Worm (Caenorhabditis elegans) whole organism, early embryonic: ENCODE measurements around the gene nhr-257.
A peak's percentile ranks its signal among the peaks of the same experiment; 100 is the strongest.

Experiments
- B0310.2 ChIP-seq: sonication (generic microtip); optimal IDR thresholded peaks from 2 replicates; lab custom pipeline; 2016; ENCODE audit warnings: mild to moderate bottlenecking, missing genetic modification characterization, missing compliant biosample characterization
- F13C5.2 ChIP-seq: sonication (generic microtip); optimal IDR thresholded peaks from 2 replicates; lab custom pipeline; 2017; ENCODE audit warnings: mild to moderate bottlenecking, missing genetic modification characterization, inconsistent platforms, missing compliant biosample characterization
- aly-1 ChIP-seq: sonication (generic microtip); optimal IDR thresholded peaks from 2 replicates; lab custom pipeline; 2016; ENCODE audit warnings: missing genetic modification characterization, missing compliant biosample characterization
- ama-1 ChIP-seq: fragments of 150-350 bp; optimal IDR thresholded peaks from 2 replicates; lab custom pipeline; 2014
- ceh-13 ChIP-seq: fragments of 200-800 bp; sonication (Bioruptor generic); optimal IDR thresholded peaks from 2 replicates; lab custom pipeline; 2018; ENCODE audit warnings: mild to moderate bottlenecking, missing genetic modification characterization, missing compliant biosample characterization
- ceh-36 ChIP-seq: sonication (generic microtip); optimal IDR thresholded peaks from 2 replicates; lab custom pipeline; 2016; ENCODE audit warnings: missing genetic modification characterization, inconsistent platforms, missing compliant biosample characterization
- ets-7 ChIP-seq: sonication (generic microtip); optimal IDR thresholded peaks from 2 replicates; lab custom pipeline; 2016; ENCODE audit warnings: missing genotype, missing genetic modification characterization, missing compliant biosample characterization
- flt-1 ChIP-seq: fragments of 200-800 bp; sonication (Bioruptor generic); IDR thresholded peaks from 2 replicates; pipeline ENCODE4 v1.3.6; 2022; ENCODE audit warnings: missing genetic modification characterization, missing compliant biosample characterization
- hmbx-1 ChIP-seq: sonication (generic microtip); optimal IDR thresholded peaks from 2 replicates; lab custom pipeline; 2016; ENCODE audit warnings: mild to moderate bottlenecking, missing genetic modification characterization, missing compliant biosample characterization
- hmg-4 ChIP-seq: fragments of 200-800 bp; sonication (Bioruptor generic); optimal IDR thresholded peaks from 2 replicates; lab custom pipeline; 2018; ENCODE audit warnings: mild to moderate bottlenecking, missing genetic modification characterization, missing compliant biosample characterization
- hnd-1 ChIP-seq: sonication (generic microtip); optimal IDR thresholded peaks from 2 replicates; lab custom pipeline; 2016; ENCODE audit warnings: missing genetic modification characterization, missing compliant biosample characterization
- pes-1 ChIP-seq: fragments of 200-800 bp; sonication (Bioruptor generic); IDR thresholded peaks from 2 replicates; pipeline ENCODE4 v1.3.6; 2022; ENCODE audit warnings: missing genetic modification reagents, missing genetic modification characterization, missing compliant biosample characterization
- scrt-1 ChIP-seq: fragments of 200-800 bp; sonication (Bioruptor generic); IDR thresholded peaks from 2 replicates; pipeline ENCODE4 v1.3.6; 2022; ENCODE audit warnings: missing genetic modification characterization, missing compliant biosample characterization
- sea-1 ChIP-seq: fragments of 200-800 bp; sonication (Bioruptor generic); conservative IDR thresholded peaks from 2 replicates; pipeline ENCODE4 v1.3.6; 2022; ENCODE audit warnings: missing genetic modification characterization, missing compliant biosample characterization
- tbx-11 ChIP-seq: fragments of 200-800 bp; sonication (Bioruptor generic); IDR thresholded peaks from 2 replicates; pipeline ENCODE4 v1.3.6; 2022; ENCODE audit warnings: missing genetic modification characterization, missing compliant biosample characterization
- tbx-37 ChIP-seq: fragments of 200-800 bp; sonication (Bioruptor generic); conservative IDR thresholded peaks from 2 replicates; pipeline ENCODE4 v1.3.6; 2022; ENCODE audit warnings: missing genetic modification reagents, missing genetic modification characterization, missing compliant biosample characterization
- tra-4 ChIP-seq: sonication (generic microtip); optimal IDR thresholded peaks from 2 replicates; lab custom pipeline; 2017; ENCODE audit warnings: missing genetic modification characterization, missing compliant biosample characterization

The nhr-257 gene

ce11 chrII:3891124-3891523 is 38.4 kb downstream of the nhr-257 start, which contains the start of gene F53C3.8:
Gene F53C3.8 (plus strand): TSS chrII:3891424.
- TF ChIP-seq ceh-36 (tag; lab: Kevin White, UChicago) (no peak), ets-7 (tag; lab: Kevin White, UChicago) (no peak), sea-1 (GFP tag; lab: Robert Waterston, UW) (no peak), ceh-13 (no peak), B0310.2 (no peak), flt-1 (GFP tag; lab: Robert Waterston, UW) (no peak), hmbx-1 (no peak), scrt-1 (GFP tag; lab: Robert Waterston, UW) (no peak)

- no peak for TF ChIP-seq hmg-4
- TF ChIP-seq tbx-11 (GFP tag; lab: Robert Waterston, UW), result no peak
- TF ChIP-seq F13C5.2 (tag; lab: Kevin White, UChicago), result no peak
- TF ChIP-seq hmbx-1, result no peak
- TF ChIP-seq hnd-1 (tag; lab: Kevin White, UChicago), result no peak
- no peak for TF ChIP-seq ceh-13
- no peak for TF ChIP-seq tra-4 (tag; lab: Kevin White, UChicago)
- TF ChIP-seq ama-1 (lab: Kevin White, UChicago), result no peak
- TF ChIP-seq pes-1 (GFP tag; lab: Robert Waterston, UW), result no peak
- no peak for TF ChIP-seq flt-1 (GFP tag; lab: Robert Waterston, UW)
- TF ChIP-seq B0310.2, result no peak
- TF ChIP-seq sea-1 (GFP tag; lab: Robert Waterston, UW), result no peak
- no peak for TF ChIP-seq ets-7 (tag; lab: Kevin White, UChicago)
- no peak for TF ChIP-seq aly-1 (tag; lab: Kevin White, UChicago)
- no peak for TF ChIP-seq ceh-36 (tag; lab: Kevin White, UChicago)
- TF ChIP-seq scrt-1 (GFP tag; lab: Robert Waterston, UW), result no peak
- TF ChIP-seq tbx-37 (GFP tag; lab: Robert Waterston, UW), result no peak
These were observed 41.2 kb downstream of the nhr-257 start for ce11 chrII:3893911-3894310.

- no peak for TF ChIP-seq ama-1 (lab: Kevin White, UChicago)
- no peak for TF ChIP-seq flt-1 (GFP tag; lab: Robert Waterston, UW)
- no peak for TF ChIP-seq hmg-4
- no peak for TF ChIP-seq B0310.2
- no peak for TF ChIP-seq ceh-13
- no peak for TF ChIP-seq ceh-36 (tag; lab: Kevin White, UChicago)
- TF ChIP-seq tbx-11 (GFP tag; lab: Robert Waterston, UW), result no peak
- TF ChIP-seq sea-1 (GFP tag; lab: Robert Waterston, UW), result no peak
- TF ChIP-seq tra-4 (tag; lab: Kevin White, UChicago), result no peak
- TF ChIP-seq tbx-37 (GFP tag; lab: Robert Waterston, UW), result no peak
- TF ChIP-seq hmbx-1, result no peak
- no peak for TF ChIP-seq pes-1 (GFP tag; lab: Robert Waterston, UW)
- no peak for TF ChIP-seq F13C5.2 (tag; lab: Kevin White, UChicago)
- TF ChIP-seq scrt-1 (GFP tag; lab: Robert Waterston, UW), result no peak
These were observed 42.0 kb downstream of the nhr-257 start, which contains the start of gene F53C3.7 for ce11 chrII:3894755-3895154. Gene F53C3.7 (plus strand): TSS chrII:3895055.

ce11 chrII:3896920-3897319 is 44.2 kb downstream of the nhr-257 start:
- TF ChIP-seq tbx-37 (GFP tag; lab: Robert Waterston, UW), result no peak
- TF ChIP-seq F13C5.2 (tag; lab: Kevin White, UChicago), result peak; percentile 25
- TF ChIP-seq hnd-1 (tag; lab: Kevin White, UChicago), result no peak

- TF ChIP-seq flt-1 (GFP tag; lab: Robert Waterston, UW) (no peak), ets-7 (tag; lab: Kevin White, UChicago) (no peak), pes-1 (GFP tag; lab: Robert Waterston, UW) (no peak), B0310.2 (no peak), tra-4 (tag; lab: Kevin White, UChicago) (no peak), tbx-11 (GFP tag; lab: Robert Waterston, UW) (no peak), hmbx-1 (no peak), scrt-1 (GFP tag; lab: Robert Waterston, UW) (no peak), sea-1 (GFP tag; lab: Robert Waterston, UW) (no peak)
These were observed 45.2 kb downstream of the nhr-257 start, which contains the start of gene F53C3.6 for ce11 chrII:3897758-3898494. Gene F53C3.6 (plus strand): TSS chrII:3898142.

DNA sequence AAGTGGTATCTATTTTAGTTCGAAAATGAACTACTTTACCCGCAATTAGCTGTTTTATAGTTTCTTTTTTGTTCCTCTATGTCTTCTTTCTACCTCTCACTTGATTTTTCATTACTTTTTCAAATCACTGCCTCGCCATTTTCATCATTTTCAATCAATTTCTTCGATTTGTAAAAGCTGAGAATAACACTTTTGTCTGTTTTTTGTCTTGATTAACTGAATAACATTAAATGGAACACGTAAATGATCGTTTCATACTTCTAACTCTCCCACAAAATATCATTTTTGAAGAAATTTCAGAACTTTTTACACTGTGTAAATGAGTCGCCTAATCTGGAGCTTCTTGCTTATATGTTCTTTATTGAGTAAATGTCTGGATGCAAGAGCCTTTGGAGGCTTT is 48.4 kb downstream of the nhr-257 start, which contains the start of gene F53C3.4:
Gene F53C3.4, plus strand, starts transcription at position 301 of the 400 bp plus-strand sequence.
- no peak for TF ChIP-seq tbx-37 (GFP tag; lab: Robert Waterston, UW)
- TF ChIP-seq aly-1 (tag; lab: Kevin White, UChicago), result no peak
- no peak for TF ChIP-seq flt-1 (GFP tag; lab: Robert Waterston, UW)
- TF ChIP-seq hmg-4, result no peak
- TF ChIP-seq ama-1 (lab: Kevin White, UChicago), result no peak
- no peak for TF ChIP-seq ceh-13
- TF ChIP-seq hnd-1 (tag; lab: Kevin White, UChicago), result no peak
- TF ChIP-seq tra-4 (tag; lab: Kevin White, UChicago), result no peak
- TF ChIP-seq F13C5.2 (tag; lab: Kevin White, UChicago), result no peak
- no peak for TF ChIP-seq B0310.2

DNA sequence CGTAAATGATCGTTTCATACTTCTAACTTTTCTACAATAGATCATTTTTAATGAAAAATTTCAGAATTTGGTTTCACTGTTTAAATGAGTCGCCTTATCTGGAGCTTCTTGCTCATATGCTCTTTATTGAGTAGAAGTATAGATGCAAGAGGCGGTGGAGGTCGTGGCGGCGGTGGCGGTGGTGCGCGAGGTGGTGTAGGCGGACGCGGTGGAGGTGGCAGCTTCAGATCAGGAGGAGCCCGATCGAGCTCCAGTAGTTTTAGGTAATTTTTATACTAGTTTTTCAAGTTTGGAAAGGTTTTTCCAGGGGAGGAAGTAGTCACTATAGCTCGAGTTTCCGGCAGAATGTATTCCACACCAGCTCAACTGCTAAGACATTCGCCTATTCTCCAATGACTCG is 50.0 kb downstream of the nhr-257 start, which contains the start of gene F53C3.3:
Gene F53C3.3, plus strand, starts transcription at position 59 of the 400 bp plus-strand sequence.
- no peak for TF ChIP-seq ceh-13
- no peak for TF ChIP-seq tra-4 (tag; lab: Kevin White, UChicago)
- no peak for TF ChIP-seq flt-1 (GFP tag; lab: Robert Waterston, UW)
- TF ChIP-seq sea-1 (GFP tag; lab: Robert Waterston, UW), result no peak
- TF ChIP-seq aly-1 (tag; lab: Kevin White, UChicago), result no peak
- no peak for TF ChIP-seq ceh-36 (tag; lab: Kevin White, UChicago)
- no peak for TF ChIP-seq ets-7 (tag; lab: Kevin White, UChicago)
